Worm (Caenorhabditis elegans): ENCODE data around the gene F35A5.2.

Gene F35A5.2

DNA sequence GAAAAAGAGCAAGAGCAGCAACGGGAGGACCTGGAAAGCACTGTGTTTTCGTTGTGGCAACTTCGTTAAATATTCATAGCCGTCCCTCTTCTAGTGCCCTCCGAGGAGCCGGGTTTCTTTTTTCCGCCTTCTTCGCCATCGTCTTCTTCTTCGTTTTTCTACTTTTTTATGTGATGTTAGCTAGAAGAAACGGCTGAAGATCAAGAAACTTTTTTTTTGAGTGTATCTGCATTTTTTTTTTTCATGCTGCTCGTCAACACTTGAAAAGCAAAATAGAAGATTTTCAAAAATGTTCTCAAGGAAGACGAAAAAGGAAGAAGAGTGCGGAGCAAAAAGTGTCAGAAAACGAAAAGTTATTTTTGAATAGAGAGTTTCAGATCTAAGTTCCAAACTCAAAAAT lies 22.4 kb downstream of the F35A5.2 start:
- TF ChIP-seq cnd-1 (tag; optimal IDR thresholded peaks at IDR 0.05) (no peak), hlh-1 (tag; optimal IDR thresholded peaks at IDR 0.05) (no peak)

DNA sequence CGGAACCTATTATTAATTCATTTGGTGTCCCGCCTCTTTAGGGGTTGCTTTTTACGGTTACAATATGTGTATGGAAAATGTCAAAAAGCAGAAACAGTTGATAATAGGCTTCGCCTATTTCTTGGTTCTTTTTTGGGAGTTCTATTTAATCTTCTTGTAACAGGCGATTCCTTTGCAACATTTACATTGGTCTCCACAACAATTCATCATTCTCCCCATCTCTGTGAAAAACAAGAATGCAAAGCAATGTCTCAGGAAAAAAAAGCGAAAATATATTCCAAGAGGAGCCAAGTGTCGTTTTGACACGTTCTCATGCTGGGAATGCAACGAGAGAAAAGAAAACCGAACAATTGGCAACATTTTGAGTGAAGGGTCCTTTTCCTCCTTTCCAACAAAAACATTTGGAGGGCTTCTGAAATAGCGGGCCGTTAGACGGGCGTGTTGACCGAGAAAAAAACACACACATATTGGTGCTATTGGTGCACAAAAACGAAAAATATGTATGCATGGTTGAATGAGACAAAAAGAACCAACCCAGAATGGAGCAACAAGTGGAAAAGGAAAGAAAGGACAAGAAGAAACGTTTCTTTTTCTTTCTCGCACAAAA lies 23.8 kb downstream of the F35A5.2 start:
- TF ChIP-seq lin-13 (tag; optimal IDR thresholded peaks at IDR 0.05) (no peak), nhr-28 (tag; optimal IDR thresholded peaks at IDR 0.05) (no peak), elt-3 (tag; optimal IDR thresholded peaks at IDR 0.05) (no peak), unc-39 (tag; optimal IDR thresholded peaks at IDR 0.05) (no peak), unc-62 (GFP tag; optimal IDR thresholded peaks at IDR 0.05) (no peak), ceh-43 (GFP tag; optimal IDR thresholded peaks at IDR 0.05) (no peak), ztf-11 (tag; optimal IDR thresholded peaks at IDR 0.05) (no peak), nhr-76 (tag; optimal IDR thresholded peaks at IDR 0.05) (no peak)

DNA sequence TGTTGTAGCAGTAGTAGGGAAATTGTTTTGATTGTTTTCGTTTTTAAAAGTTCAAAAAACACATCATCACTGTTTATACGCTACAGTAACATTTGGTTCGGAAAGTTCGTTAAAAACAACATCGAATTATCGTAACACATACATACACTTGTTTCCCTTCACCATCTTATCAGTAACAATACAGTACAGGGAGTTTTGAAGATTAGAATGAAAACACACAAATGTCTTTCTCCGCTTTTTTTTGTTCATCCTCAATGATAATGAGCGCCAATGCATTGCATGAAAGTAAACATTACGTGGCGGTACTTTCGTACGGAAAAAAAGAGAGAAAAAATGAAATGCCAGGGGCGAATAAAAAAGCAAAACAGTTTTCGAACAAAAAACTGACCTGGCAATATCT lies 24.7 kb downstream of the F35A5.2 start:
- TF ChIP-seq hlh-1 (tag; optimal IDR thresholded peaks at IDR 0.05) = no peak
- no peak for TF ChIP-seq nhr-28 (tag; optimal IDR thresholded peaks at IDR 0.05)
- no peak for TF ChIP-seq sptf-1 (tag; optimal IDR thresholded peaks at IDR 0.05)
- no peak for TF ChIP-seq zip-8 (tag; optimal IDR thresholded peaks at IDR 0.05)
- TF ChIP-seq drap-1 (GFP tag; optimal IDR thresholded peaks at IDR 0.05) = no peak
- TF ChIP-seq M03D4.4 (tag; optimal IDR thresholded peaks at IDR 0.05) = no peak
- no peak for TF ChIP-seq sem-2 (GFP tag; optimal IDR thresholded peaks at IDR 0.05)
- TF ChIP-seq lin-32 (GFP tag; optimal IDR thresholded peaks at IDR 0.05) = no peak
- TF ChIP-seq lin-13 (tag; optimal IDR thresholded peaks at IDR 0.05) = no peak

DNA sequence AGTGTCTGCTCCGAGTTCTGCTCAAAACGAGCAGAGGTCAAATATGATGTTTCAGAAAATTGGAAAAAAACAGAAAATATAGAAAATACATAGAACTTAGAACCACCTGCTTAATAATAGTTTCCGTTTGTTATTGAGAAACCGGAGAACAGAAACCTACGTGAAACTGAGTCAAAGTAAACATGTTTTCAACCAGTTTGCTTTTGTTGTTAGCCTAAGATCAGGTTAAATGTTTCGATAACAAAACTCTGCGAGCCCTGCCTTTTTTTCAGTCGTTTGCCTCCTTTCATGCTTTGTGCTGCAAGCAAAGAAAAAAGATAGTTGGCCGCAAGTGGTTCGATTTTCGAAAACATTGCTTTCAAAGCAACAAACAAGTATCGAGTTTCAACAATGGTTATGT lies 25.9 kb downstream of the F35A5.2 start:
- no peak for TF ChIP-seq lin-13 (tag; optimal IDR thresholded peaks at IDR 0.05)
- TF ChIP-seq flh-1 (GFP tag; optimal IDR thresholded peaks at IDR 0.05) = no peak

DNA sequence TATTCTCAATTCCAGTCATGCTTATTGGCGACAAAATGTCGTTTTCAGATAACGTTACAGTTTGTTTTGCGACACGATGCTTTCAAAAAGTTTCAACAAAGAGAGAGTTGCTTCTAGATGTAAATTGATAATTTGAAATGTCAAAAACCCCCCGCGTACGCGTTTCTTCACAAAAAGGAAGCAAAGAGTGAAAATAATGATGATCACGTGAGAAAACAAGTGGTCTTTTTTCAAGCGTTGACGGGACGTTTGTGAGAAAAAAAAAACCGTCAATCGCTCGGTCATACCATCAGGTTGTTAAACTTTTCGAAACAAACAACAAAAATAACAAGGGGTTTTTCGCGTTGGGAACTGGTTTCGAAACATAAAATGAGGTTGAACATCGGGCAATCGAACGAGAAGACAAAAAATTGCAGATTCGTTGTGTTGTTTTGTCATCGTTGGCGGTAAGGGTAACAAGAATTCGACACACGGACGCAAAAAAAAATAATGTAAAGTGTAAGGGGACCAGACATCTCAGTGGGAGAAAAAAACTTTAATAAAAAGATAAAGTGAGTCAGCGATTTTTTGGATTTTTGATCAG lies 27.2 kb downstream of the F35A5.2 start:
- TF ChIP-seq unc-120 (tag; optimal IDR thresholded peaks at IDR 0.05; ENCODE audit: poor library complexity, severe bottlenecking) (no peak), nhr-76 (tag; optimal IDR thresholded peaks at IDR 0.05) (no peak), tbx-8 (GFP tag; optimal IDR thresholded peaks at IDR 0.05) (no peak), bed-3 (GFP tag; optimal IDR thresholded peaks at IDR 0.05) (no peak), unc-39 (tag; optimal IDR thresholded peaks at IDR 0.05) (no peak), nhr-2 (tag; optimal IDR thresholded peaks at IDR 0.05) (no peak), mep-1 (tag; optimal IDR thresholded peaks at IDR 0.05) (no peak), unc-62 (GFP tag; optimal IDR thresholded peaks at IDR 0.05) (no peak), zip-8 (tag; optimal IDR thresholded peaks at IDR 0.05) (no peak), ces-1 (GFP tag; optimal IDR thresholded peaks at IDR 0.05) (no peak), blmp-1 (tag; optimal IDR thresholded peaks at IDR 0.05) (no peak), cnd-1 (tag; optimal IDR thresholded peaks at IDR 0.05) (no peak), nhr-28 (tag; optimal IDR thresholded peaks at IDR 0.05) (no peak), sem-2 (GFP tag; optimal IDR thresholded peaks at IDR 0.05) (no peak), sptf-1 (tag; optimal IDR thresholded peaks at IDR 0.05) (no peak), nhr-237 (tag; optimal IDR thresholded peaks at IDR 0.05) (no peak), lsy-2 (tag; optimal IDR thresholded peaks at IDR 0.05) (no peak), hlh-1 (tag; optimal IDR thresholded peaks at IDR 0.05) (no peak), elt-1 (tag; optimal IDR thresholded peaks at IDR 0.05; ENCODE audit: borderline replicate concordance, insufficient read depth) (no peak), mls-2 (tag; optimal IDR thresholded peaks at IDR 0.05) (no peak)

DNA sequence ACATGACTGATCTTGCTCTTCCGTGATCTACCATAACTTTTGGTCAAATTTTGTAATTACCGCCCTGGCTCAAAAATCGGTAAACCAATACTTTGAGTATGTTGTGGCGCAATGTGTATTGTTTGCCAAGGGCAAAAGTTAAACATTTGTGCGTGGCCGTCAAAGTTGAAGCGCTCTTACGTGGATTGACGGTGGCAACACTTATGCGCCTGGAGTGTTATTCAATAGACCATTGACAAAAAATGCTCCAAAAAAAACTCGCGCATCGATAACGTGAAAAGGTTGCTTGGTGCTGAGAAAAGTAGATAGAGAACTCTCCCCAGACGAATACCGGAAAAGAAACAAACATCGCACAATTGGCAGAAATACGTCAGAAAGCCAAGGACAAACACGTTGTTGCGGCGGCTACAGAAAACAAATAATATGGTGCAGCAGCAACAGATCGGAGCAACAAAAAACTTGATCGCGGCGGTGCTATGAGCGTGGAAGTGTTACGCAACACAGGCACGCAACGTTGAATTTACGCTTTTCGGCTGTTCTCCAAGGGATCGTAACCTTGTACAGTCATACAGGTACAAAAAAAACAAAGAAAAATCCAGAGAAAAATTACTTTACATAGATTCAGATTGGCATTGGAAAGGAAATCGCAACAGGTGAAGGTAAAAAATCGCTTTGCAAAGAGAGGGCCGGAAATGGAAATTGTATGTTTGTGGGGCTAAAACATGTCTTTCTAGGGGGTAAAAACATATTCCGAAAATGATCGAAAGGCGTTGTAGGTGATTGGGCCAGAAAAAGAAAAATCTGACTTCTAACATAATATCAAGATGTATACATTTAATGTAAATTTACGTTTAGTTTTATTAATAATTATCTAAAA lies 29.3 kb downstream of the F35A5.2 start:
- TF ChIP-seq nhr-237 (tag; optimal IDR thresholded peaks at IDR 0.05) = no peak
- TF ChIP-seq zip-8 (tag; optimal IDR thresholded peaks at IDR 0.05) = peak; percentile 66

Measured in whole organism, mixed stage, embryonic.